Fruit fly (Drosophila melanogaster): ENCODE measurements around the gene CG13949.

dm6 chr2L:871419-871846 lies 16.3 kb downstream of the CG13949 start:
- TF ChIP-seq CG33017 (tag; optimal IDR thresholded peaks at IDR 0.05), result no peak
- peak; percentile 10 for TF ChIP-seq CG7101 (tag; optimal IDR thresholded peaks at IDR 0.05)
- no peak for TF ChIP-seq pad (GFP tag; optimal IDR thresholded peaks at IDR 0.05)
- no peak for TF ChIP-seq CG11617 (GFP tag; optimal IDR thresholded peaks at IDR 0.05)
- TF ChIP-seq Clk (GFP tag; optimal IDR thresholded peaks at IDR 0.05), result no peak
- peak; percentile 7 for TF ChIP-seq cic (GFP tag; optimal IDR thresholded peaks at IDR 0.05)
- TF ChIP-seq CG5204 (GFP tag; optimal IDR thresholded peaks at IDR 0.05), result no peak
- TF ChIP-seq CG12768 (GFP tag; optimal IDR thresholded peaks at IDR 0.05), result no peak
- TF ChIP-seq CG14711 (tag; optimal IDR thresholded peaks at IDR 0.05), result no peak
